Worm (Caenorhabditis elegans): Measurements from ENCODE around the gene cct-6.

DNA sequence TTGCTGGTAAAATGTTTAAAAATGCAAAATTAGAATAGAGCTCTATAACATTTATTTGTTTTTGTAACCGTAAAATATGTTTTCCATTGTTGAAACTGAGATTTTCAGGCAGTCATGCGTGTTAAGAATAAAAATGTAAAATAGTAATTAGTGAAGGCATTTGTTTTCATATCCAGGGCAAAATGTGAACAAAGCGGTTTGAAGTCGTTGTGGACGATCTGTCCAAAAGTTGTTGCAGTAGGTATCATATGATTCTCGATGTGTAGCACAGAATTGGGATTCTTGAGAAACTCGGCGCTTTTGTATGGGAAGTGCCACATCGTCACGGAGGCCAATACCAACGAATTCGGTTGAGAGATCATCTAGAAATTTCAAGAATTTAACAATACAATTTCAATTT is 26.8 kb upstream of the cct-6 start:
- TF ChIP-seq ceh-9 (tag; optimal IDR thresholded peaks at IDR 0.05), result no peak
- peak; percentile 0 for TF ChIP-seq ama-1 (optimal IDR thresholded peaks at IDR 0.05)
- no peak for TF ChIP-seq K02D7.2 (tag; optimal IDR thresholded peaks at IDR 0.05)
- no peak for TF ChIP-seq odd-2 (tag; optimal IDR thresholded peaks at IDR 0.05)
- no peak for TF ChIP-seq fkh-10 (GFP tag; optimal IDR thresholded peaks at IDR 0.05)
- no peak for TF ChIP-seq elt-4 (tag; optimal IDR thresholded peaks at IDR 0.05)
- no peak for TF ChIP-seq nhr-11 (tag; optimal IDR thresholded peaks at IDR 0.05)
- TF ChIP-seq ceh-6 (GFP tag; optimal IDR thresholded peaks at IDR 0.05), result no peak
- no peak for TF ChIP-seq syd-9 (tag; optimal IDR thresholded peaks at IDR 0.05)
- no peak for TF ChIP-seq ztf-16 (tag; optimal IDR thresholded peaks at IDR 0.05)
- no peak for TF ChIP-seq Y22D7AL.16 (tag; optimal IDR thresholded peaks at IDR 0.05)
- TF ChIP-seq pha-4 (tag; optimal IDR thresholded peaks at IDR 0.05), result no peak

Data from whole organism, late embryonic.